Fruit fly (Drosophila melanogaster) whole organism, embryonic: Measurements from ENCODE around the gene Rab3GAP1.

Experiments
- Awh ChIP-seq: fragments of 200-800 bp; sonication (Bioruptor generic); IDR thresholded peaks from 2 replicates; pipeline ENCODE4, ENCODE4 v1.3.6; 2022; ENCODE audit warnings: missing biosample characterization, missing genetic modification characterization
- Bdp1 ChIP-seq: fragments of 200-800 bp; sonication (Bioruptor generic); optimal IDR thresholded peaks from 3 replicates; lab custom pipeline; 2016; ENCODE audit warnings: missing biosample characterization, missing genetic modification characterization
- CG10366 ChIP-seq: fragments of 200-800 bp; sonication (Bioruptor generic); IDR thresholded peaks from 2 replicates; pipeline ENCODE4 v1.3.6; 2022; ENCODE audit warnings: missing biosample characterization, missing genetic modification characterization
- CG14860 ChIP-seq: fragments of 200-800 bp; sonication (Bioruptor generic); IDR thresholded peaks from 3 replicates; pipeline ENCODE4 v1.3.6; 2022; ENCODE audit warnings: missing biosample characterization, missing genetic modification characterization; ENCODE audit not compliant: partially characterized antibody
- CG17359 ChIP-seq: fragments of 200-800 bp; sonication (Bioruptor generic); optimal IDR thresholded peaks from 3 replicates; lab custom pipeline; 2018; ENCODE audit warnings: missing biosample characterization, mild to moderate bottlenecking, missing genetic modification characterization, moderate library complexity
- CG18619 ChIP-seq: fragments of 200-800 bp; sonication (Bioruptor generic); optimal IDR thresholded peaks from 3 replicates; lab custom pipeline; 2017; ENCODE audit warnings: missing biosample characterization, mild to moderate bottlenecking, missing genetic modification characterization
- CG34422 ChIP-seq: fragments of 200-800 bp; sonication (Bioruptor generic); IDR thresholded peaks from 3 replicates; pipeline ENCODE4 v1.3.6; 2022; ENCODE audit warnings: missing biosample characterization, missing genetic modification characterization
- CG4328 ChIP-seq: fragments of 200-800 bp; sonication (Bioruptor generic); optimal IDR thresholded peaks from 3 replicates; lab custom pipeline; 2017; ENCODE audit warnings: missing biosample characterization, missing genetic modification reagents, missing genetic modification characterization
- CG43689 ChIP-seq: fragments of 200-800 bp; sonication (Bioruptor generic); IDR thresholded peaks from 2 replicates; pipeline ENCODE4 v1.3.6; 2022; ENCODE audit warnings: missing biosample characterization, missing genetic modification characterization
- CG4404 ChIP-seq: fragments of 200-800 bp; sonication (Bioruptor generic); IDR thresholded peaks from 2 replicates; pipeline ENCODE4 v1.3.6; 2022; ENCODE audit warnings: missing biosample characterization, missing genetic modification characterization
- CG6689 ChIP-seq: fragments of 200-800 bp; sonication (Bioruptor generic); IDR thresholded peaks from 2 replicates; pipeline ENCODE4 v1.3.6; 2022; ENCODE audit warnings: missing biosample characterization, missing genetic modification characterization
- CG7987 ChIP-seq: fragments of 200-800 bp; sonication (Bioruptor generic); optimal IDR thresholded peaks from 2 replicates; lab custom pipeline; 2018; ENCODE audit warnings: missing biosample characterization, mild to moderate bottlenecking, missing genetic modification characterization, moderate library complexity
- CG9817 ChIP-seq: fragments of 200-800 bp; sonication (Bioruptor generic); optimal IDR thresholded peaks from 2 replicates; lab custom pipeline; 2018; ENCODE audit warnings: missing biosample characterization, mild to moderate bottlenecking, missing genetic modification characterization, moderate library complexity
- CG9932 ChIP-seq: fragments of 200-800 bp; sonication (Bioruptor generic); IDR thresholded peaks from 2 replicates; pipeline ENCODE4 v1.3.6; 2022; ENCODE audit warnings: missing biosample characterization, missing genetic modification characterization
- CHES-1-like ChIP-seq: fragments of 200-800 bp; sonication (Bioruptor generic); optimal IDR thresholded peaks from 2 replicates; lab custom pipeline; 2016; ENCODE audit warnings: missing biosample characterization, missing genetic modification characterization
- Ets65A ChIP-seq: fragments of 200-800 bp; sonication (Bioruptor generic); peaks from one replicate; lab custom pipeline; 2016; ENCODE audit warnings: missing biosample characterization, missing genetic modification characterization
- Fer3 ChIP-seq: fragments of 200-800 bp; sonication (Bioruptor generic); optimal IDR thresholded peaks from 2 replicates; lab custom pipeline; 2018; ENCODE audit warnings: missing biosample characterization, mild to moderate bottlenecking, missing genetic modification characterization, moderate library complexity
- H2.0 ChIP-seq: fragments of 200-800 bp; sonication (Bioruptor generic); IDR thresholded peaks from 2 replicates; pipeline ENCODE4 v1.3.6; 2022; ENCODE audit warnings: missing biosample characterization, missing genetic modification characterization
- HLH54F ChIP-seq: fragments of 200-800 bp; sonication (Bioruptor generic); optimal IDR thresholded peaks from 3 replicates; lab custom pipeline; 2016; ENCODE audit warnings: missing biosample characterization, missing genetic modification characterization
- NK7.1 ChIP-seq: fragments of 200-800 bp; sonication (Bioruptor generic); optimal IDR thresholded peaks from 3 replicates; lab custom pipeline; 2016; ENCODE audit warnings: missing biosample characterization, missing genetic modification characterization
- Nf-YA ChIP-seq: fragments of 200-800 bp; sonication (Bioruptor generic); IDR thresholded peaks from 2 replicates; pipeline ENCODE4 v1.3.6; 2022; ENCODE audit warnings: missing biosample characterization, missing genetic modification characterization
- Six4 ChIP-seq: fragments of 200-800 bp; sonication (Bioruptor generic); optimal IDR thresholded peaks from 2 replicates; lab custom pipeline; 2016; ENCODE audit warnings: missing biosample characterization, missing genetic modification characterization
- Sox100B ChIP-seq: fragments of 200-800 bp; sonication (Bioruptor generic); optimal IDR thresholded peaks from 3 replicates; lab custom pipeline; 2018; ENCODE audit warnings: missing biosample characterization, mild to moderate bottlenecking, missing genetic modification characterization
- Taf1 ChIP-seq: fragments of 200-800 bp; sonication (Bioruptor generic); IDR thresholded peaks from 2 replicates; pipeline ENCODE4 v1.3.6; 2022; ENCODE audit warnings: missing biosample characterization, missing genetic modification characterization
- abd-A ChIP-seq: fragments of 200-800 bp; sonication (Bioruptor generic); optimal IDR thresholded peaks from 3 replicates; lab custom pipeline; 2019; ENCODE audit warnings: missing biosample characterization, mild to moderate bottlenecking, missing genetic modification characterization, moderate library complexity
- bab2 ChIP-seq: fragments of 200-800 bp; sonication (Bioruptor generic); optimal IDR thresholded peaks from 2 replicates; lab custom pipeline; 2016; ENCODE audit warnings: missing biosample characterization, missing genetic modification characterization
- caup ChIP-seq: fragments of 200-800 bp; sonication (Bioruptor generic); optimal IDR thresholded peaks from 3 replicates; lab custom pipeline; 2017; ENCODE audit warnings: missing biosample characterization, mild to moderate bottlenecking, missing genetic modification characterization, moderate library complexity; ENCODE audit not compliant: severe bottlenecking
- chm ChIP-seq: fragments of 200-800 bp; sonication (Bioruptor generic); IDR thresholded peaks from 2 replicates; pipeline ENCODE4 v1.3.6; 2022; ENCODE audit warnings: missing biosample characterization, missing genetic modification characterization
- ci ChIP-seq: fragments of 200-800 bp; sonication (Bioruptor generic); IDR thresholded peaks from 3 replicates; pipeline ENCODE4 v1.3.6; 2022; ENCODE audit warnings: missing biosample characterization, missing genetic modification characterization
- danr ChIP-seq: fragments of 200-800 bp; sonication (Bioruptor generic); IDR thresholded peaks from 2 replicates; pipeline ENCODE4 v1.3.6; 2022; ENCODE audit warnings: missing biosample characterization, missing genetic modification characterization
- dmrt11E ChIP-seq: fragments of 200-800 bp; sonication (Bioruptor generic); optimal IDR thresholded peaks from 3 replicates; lab custom pipeline; 2018; ENCODE audit warnings: missing biosample characterization, mild to moderate bottlenecking, missing genetic modification characterization, moderate library complexity
- dmrt99B ChIP-seq: fragments of 200-800 bp; sonication (Bioruptor generic); optimal IDR thresholded peaks from 2 replicates; lab custom pipeline; 2018; ENCODE audit warnings: missing biosample characterization, mild to moderate bottlenecking, missing genetic modification characterization, moderate library complexity
- dysf ChIP-seq: fragments of 200-800 bp; sonication (Bioruptor generic); IDR thresholded peaks from 3 replicates; pipeline ENCODE4 v1.3.6; 2022; ENCODE audit warnings: missing biosample characterization, missing genetic modification characterization
- eyg ChIP-seq: fragments of 200-800 bp; sonication (Bioruptor generic); optimal IDR thresholded peaks from 3 replicates; lab custom pipeline; 2016; ENCODE audit warnings: missing biosample characterization, missing genetic modification characterization
- fd3F ChIP-seq: fragments of 200-800 bp; sonication (Bioruptor generic); optimal IDR thresholded peaks from 2 replicates; lab custom pipeline; 2018; ENCODE audit warnings: missing biosample characterization, mild to moderate bottlenecking, missing genetic modification characterization, moderate library complexity
- ftz-f1 ChIP-seq: fragments of 200-800 bp; sonication (Bioruptor generic); optimal IDR thresholded peaks from 2 replicates; lab custom pipeline; 2016; ENCODE audit warnings: missing biosample characterization, missing genetic modification characterization
- gcm ChIP-seq: fragments of 200-800 bp; sonication (Bioruptor generic); optimal IDR thresholded peaks from 2 replicates; lab custom pipeline; 2019; ENCODE audit warnings: missing biosample characterization, mild to moderate bottlenecking, missing genetic modification characterization, moderate library complexity
- grn ChIP-seq: fragments of 200-800 bp; sonication (Bioruptor generic); optimal IDR thresholded peaks from 3 replicates; lab custom pipeline; 2017; ENCODE audit warnings: missing biosample characterization, missing genetic modification characterization
- insv ChIP-seq, 2 experiments: fragments of 200-800 bp; sonication (Bioruptor generic); optimal IDR thresholded peaks; 3 replicates each; lab custom pipeline; 2016 to 2018; ENCODE audit warnings: missing biosample characterization in 2 of 2, missing genetic modification characterization in 2 of 2
- klu ChIP-seq: fragments of 200-800 bp; sonication (Bioruptor generic); IDR thresholded peaks from 2 replicates; pipeline ENCODE4 v1.3.6; 2022; ENCODE audit warnings: missing biosample characterization, missing genetic modification characterization
- lola ChIP-seq, 3 experiments: fragments of >200 bp in 2 of 3; fragments of 200-800 bp in 1 of 3; sonication (Bioruptor generic) in 1 of 3; optimal IDR thresholded peaks; 2 replicates each; lab custom pipeline; 2017 to 2019; ENCODE audit warnings: missing biosample characterization in 3 of 3, missing genetic modification characterization in 3 of 3, mild to moderate bottlenecking in 1 of 3, moderate library complexity in 1 of 3
- nerfin-1 ChIP-seq: fragments of 200-800 bp; sonication (Bioruptor generic); optimal IDR thresholded peaks from 3 replicates; lab custom pipeline; 2019; ENCODE audit warnings: missing biosample characterization, mild to moderate bottlenecking, missing genetic modification characterization, moderate library complexity
- p53 ChIP-seq: fragments of 200-800 bp; sonication (Bioruptor generic); optimal IDR thresholded peaks from 2 replicates; lab custom pipeline; 2016; ENCODE audit warnings: missing biosample characterization, missing genetic modification characterization
- pb ChIP-seq: fragments of 200-800 bp; sonication (Bioruptor generic); optimal IDR thresholded peaks from 3 replicates; lab custom pipeline; 2016; ENCODE audit warnings: missing biosample characterization, missing genetic modification characterization
- psq ChIP-seq: fragments of 200-800 bp; sonication (Bioruptor generic); optimal IDR thresholded peaks from 2 replicates; lab custom pipeline; 2017; ENCODE audit warnings: missing biosample characterization, missing genetic modification characterization
- scrt ChIP-seq: fragments of 200-800 bp; sonication (Bioruptor generic); optimal IDR thresholded peaks from 2 replicates; lab custom pipeline; 2018; ENCODE audit warnings: missing biosample characterization, mild to moderate bottlenecking, missing genetic modification characterization, moderate library complexity
- sim ChIP-seq: fragments of 200-800 bp; sonication (Bioruptor generic); IDR thresholded peaks from 2 replicates; pipeline ENCODE4 v1.3.6; 2022; ENCODE audit warnings: missing biosample characterization, missing genetic modification characterization
- trh ChIP-seq: fragments of 200-800 bp; sonication (Bioruptor generic); optimal IDR thresholded peaks from 2 replicates; lab custom pipeline; 2016; ENCODE audit warnings: missing biosample characterization, missing genetic modification characterization
- unpg ChIP-seq: fragments of 200-800 bp; sonication (Bioruptor generic); optimal IDR thresholded peaks from 3 replicates; lab custom pipeline; 2018; ENCODE audit warnings: missing biosample characterization, mild to moderate bottlenecking, missing genetic modification characterization, moderate library complexity
- usp ChIP-seq: fragments of >200 bp; optimal IDR thresholded peaks from 2 replicates; lab custom pipeline; 2017; ENCODE audit warnings: missing biosample characterization, missing genetic modification characterization
- zf30C ChIP-seq: fragments of 200-800 bp; sonication (Bioruptor generic); optimal IDR thresholded peaks from 3 replicates; lab custom pipeline; 2018; ENCODE audit warnings: missing biosample characterization, mild to moderate bottlenecking, missing genetic modification characterization

Gene Rab3GAP1

DNA sequence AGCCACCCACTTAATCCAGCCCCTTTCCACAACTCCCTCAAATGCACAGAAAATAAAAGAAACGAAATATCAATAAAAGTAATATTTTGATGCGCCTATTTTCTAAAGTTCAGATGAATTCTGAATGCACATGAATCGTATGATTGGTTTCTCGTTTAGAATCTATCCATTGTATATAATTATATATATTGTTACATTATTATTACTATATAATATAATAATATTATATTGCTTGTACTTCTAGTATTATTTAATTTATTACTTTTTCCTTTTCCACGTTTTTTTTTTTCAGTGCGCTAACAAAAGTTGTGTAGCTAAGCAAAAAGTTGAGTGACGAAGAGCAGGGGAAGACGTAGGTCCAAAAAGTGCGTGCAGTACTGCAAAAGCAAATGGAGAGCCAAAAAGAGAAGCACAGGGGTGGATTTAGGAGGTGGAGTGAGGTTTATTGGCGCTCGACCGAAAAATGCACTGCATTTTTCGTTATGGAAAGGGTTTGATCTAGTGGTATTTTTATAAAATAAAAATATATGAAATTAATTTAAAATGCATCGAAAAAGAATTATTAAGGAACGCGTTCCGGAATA, 38.4 kb upstream of the Rab3GAP1 start (continued):
- peak; percentile 84 for TF ChIP-seq Ets65A (GFP tag; lab: Kevin White, UChicago)
- peak; percentile 64 for TF ChIP-seq Nf-YA (GFP tag; lab: Robert Waterston, UW)
- peak; percentile 89 for TF ChIP-seq ci (GFP tag; lab: Robert Waterston, UW)
- peak; percentile 99 for TF ChIP-seq dmrt99B
- TF ChIP-seq fd3F, result peak; percentile 85
- TF ChIP-seq lola (GFP tag; optimal IDR thresholded peaks at IDR 0.05; lab: Kevin White, UChicago), result peak in 1 of 3 experiments; percentile 59
- TF ChIP-seq abd-A (tag; lab: Kevin White, UChicago), result peak; percentile 53
- TF ChIP-seq unpg (GFP tag; lab: Kevin White, UChicago), result peak; percentile 95
- TF ChIP-seq nerfin-1 (tag; lab: Kevin White, UChicago), result peak; percentile 94
- no peak for TF ChIP-seq p53 (GFP tag; lab: Kevin White, UChicago)
- TF ChIP-seq CG9817 (tag; lab: Kevin White, UChicago), result peak; percentile 79
- TF ChIP-seq trh (GFP tag; lab: Kevin White, UChicago), result peak; percentile 56
- TF ChIP-seq klu (GFP tag; lab: Robert Waterston, UW), result peak; percentile 68
- no peak for TF ChIP-seq ftz-f1
- TF ChIP-seq Taf1 (GFP tag; lab: Robert Waterston, UW), result peak; percentile 61
- TF ChIP-seq Fer3 (tag; lab: Kevin White, UChicago), result peak; percentile 92
- TF ChIP-seq gcm (GFP tag; lab: Kevin White, UChicago), result peak; percentile 96
- TF ChIP-seq CG14860 (GFP tag; lab: Robert Waterston, UW), result no peak
- TF ChIP-seq CG43689 (GFP tag; lab: Robert Waterston, UW), result peak; percentile 80
- TF ChIP-seq grn (GFP tag; lab: Kevin White, UChicago), result no peak
- peak; percentile 85 for TF ChIP-seq CG10366 (GFP tag; lab: Robert Waterston, UW)
- TF ChIP-seq psq, result peak; percentile 69
- no peak for TF ChIP-seq Bdp1 (GFP tag; lab: Kevin White, UChicago)
- TF ChIP-seq usp (GFP tag; lab: Kevin White, UChicago), result no peak
- TF ChIP-seq dmrt11E (tag; lab: Kevin White, UChicago), result peak; percentile 61
- no peak for TF ChIP-seq eyg (GFP tag; lab: Kevin White, UChicago)
- TF ChIP-seq caup (GFP tag; lab: Kevin White, UChicago), result peak; percentile 80
- TF ChIP-seq CG4328 (GFP tag; lab: Kevin White, UChicago), result peak; percentile 80
- peak; percentile 84 for TF ChIP-seq CG4404 (GFP tag; lab: Robert Waterston, UW)
- peak; percentile 85 for TF ChIP-seq H2.0 (GFP tag; lab: Robert Waterston, UW)
- peak; percentile 83 for TF ChIP-seq Awh
- no peak for TF ChIP-seq NK7.1 (GFP tag; lab: Kevin White, UChicago)
- TF ChIP-seq scrt, result peak; percentile 92
- peak; percentile 72 for TF ChIP-seq zf30C
- no peak for TF ChIP-seq pb (GFP tag; lab: Kevin White, UChicago)
- peak; percentile 24 for TF ChIP-seq bab2 (GFP tag; lab: Kevin White, UChicago)
- TF ChIP-seq Sox100B, result peak; percentile 98
- peak; percentile 92 for TF ChIP-seq CG18619
- TF ChIP-seq Six4 (GFP tag; lab: Kevin White, UChicago), result peak; percentile 85
- no peak for TF ChIP-seq CHES-1-like (GFP tag; lab: Kevin White, UChicago)
- TF ChIP-seq CG9932, result peak; percentile 75
- peak; percentile 72 for TF ChIP-seq CG7987 (GFP tag; lab: Kevin White, UChicago)
- 0 out of 2 replicates have a peak, but pooled peaks have one; percentile 6 for TF ChIP-seq chm (GFP tag; lab: Robert Waterston, UW)
- peak; percentile 98 for TF ChIP-seq CG17359 (tag; lab: Kevin White, UChicago)
- peak; percentile 79 for TF ChIP-seq danr (GFP tag; lab: Robert Waterston, UW)
- TF ChIP-seq dysf (GFP tag; lab: Robert Waterston, UW), result peak; percentile 93
- TF ChIP-seq CG34422 (GFP tag; lab: Robert Waterston, UW), result peak; percentile 96
- TF ChIP-seq CG6689 (GFP tag; lab: Robert Waterston, UW), result peak; percentile 86
- TF ChIP-seq HLH54F (GFP tag; lab: Kevin White, UChicago), result no peak
- TF ChIP-seq insv (GFP tag; optimal IDR thresholded peaks at IDR 0.05; lab: Kevin White, UChicago), result no peak
- peak; percentile 73 for TF ChIP-seq sim
